Worm (Caenorhabditis elegans): ENCODE data around the gene epic-1.

epic-1 gene

ce11 chrIV:17437038-17437437 lies 34.7 kb downstream of the epic-1 start, which contains the start of gene C06A12.8 (continued):
- no peak for TF ChIP-seq madf-9 (GFP tag; conservative IDR thresholded peaks at IDR 0.05)
- TF ChIP-seq nhr-237 (tag; optimal IDR thresholded peaks at IDR 0.05): no peak
- no peak for TF ChIP-seq nhr-111 (GFP tag; optimal IDR thresholded peaks at IDR 0.05)
- no peak for TF ChIP-seq nhr-48 (tag; optimal IDR thresholded peaks at IDR 0.05)

ce11 chrIV:17436552-17436951 lies 35.2 kb downstream of the epic-1 start, which contains the start of gene gcy-27:
Gene gcy-27, minus strand, starts transcription at chrIV:17436652.
- no peak for TF ChIP-seq ztf-7 (tag; optimal IDR thresholded peaks at IDR 0.05)
- TF ChIP-seq duxl-1 (tag; optimal IDR thresholded peaks at IDR 0.05; ENCODE audit: poor library complexity): no peak
- no peak for TF ChIP-seq dve-1 (tag; optimal IDR thresholded peaks at IDR 0.05; ENCODE audit: insufficient read depth)

ce11 chrIV:17435228-17435627 lies 36.5 kb downstream of the epic-1 start:
- TF ChIP-seq unc-62 (GFP tag; optimal IDR thresholded peaks at IDR 0.05 in 1 of 2): peak in 1 of 2 experiments; percentile 54
- TF ChIP-seq unc-62 (tag; optimal IDR thresholded peaks at IDR 0.05): no peak
- TF ChIP-seq F49E8.2 (tag; optimal IDR thresholded peaks at IDR 0.05; ENCODE audit: borderline replicate concordance): no peak

- TF ChIP-seq madf-5 (GFP tag; IDR thresholded peaks at IDR 0.05) (no peak), pqm-1 (tag; optimal IDR thresholded peaks at IDR 0.05) (peak; percentile 73), daf-16 (GFP tag; optimal IDR thresholded peaks at IDR 0.05) (no peak), daf-16 (tag; optimal IDR thresholded peaks at IDR 0.05) (peak; percentile 53), nhr-28 (tag; optimal IDR thresholded peaks at IDR 0.05) (peak; percentile 72), unc-62 (GFP tag; optimal IDR thresholded peaks at IDR 0.05 in 1 of 2) (peak in 1 of 2 experiments; percentile 93), unc-62 (tag; optimal IDR thresholded peaks at IDR 0.05) (no peak), dve-1 (tag; optimal IDR thresholded peaks at IDR 0.05; ENCODE audit: insufficient read depth) (peak; percentile 39)
Observed at ce11 chrIV:17432223-17432826, 39.4 kb downstream of the epic-1 start.

ce11 chrIV:17431287-17431686 lies 40.4 kb downstream of the epic-1 start, which contains the start of gene lact-6:
Gene lact-6, minus strand, starts transcription at chrIV:17431387.
- TF ChIP-seq lir-3 (tag; optimal IDR thresholded peaks at IDR 0.05) (no peak), ztf-7 (tag; optimal IDR thresholded peaks at IDR 0.05) (no peak), vab-7 (GFP tag; IDR thresholded peaks at IDR 0.05) (no peak), F44E2.7 (GFP tag; IDR thresholded peaks at IDR 0.05) (no peak), ztf-11 (tag; optimal IDR thresholded peaks at IDR 0.05) (no peak), dmd-6 (GFP tag; IDR thresholded peaks at IDR 0.05) (no peak), spr-3 (GFP tag; optimal IDR thresholded peaks at IDR 0.05) (no peak), ces-1 (GFP tag; optimal IDR thresholded peaks at IDR 0.05) (no peak), spr-1 (tag; optimal IDR thresholded peaks at IDR 0.05) (no peak), unc-39 (tag; optimal IDR thresholded peaks at IDR 0.05) (no peak), fos-1 (tag; optimal IDR thresholded peaks at IDR 0.05) (no peak), lin-13 (GFP tag; optimal IDR thresholded peaks at IDR 0.05) (no peak), lin-15B (tag; optimal IDR thresholded peaks at IDR 0.05) (no peak), fkh-10 (GFP tag; optimal IDR thresholded peaks at IDR 0.05) (no peak), hif-1 (tag; optimal IDR thresholded peaks at IDR 0.05) (no peak), tag-97 (GFP tag; IDR thresholded peaks at IDR 0.05) (no peak), nhr-77 (tag; optimal IDR thresholded peaks at IDR 0.05) (no peak), zfp-2 (tag; optimal IDR thresholded peaks at IDR 0.05) (no peak), F49E8.2 (tag; optimal IDR thresholded peaks at IDR 0.05; ENCODE audit: borderline replicate concordance) (no peak), tra-1 (GFP tag; IDR thresholded peaks at IDR 0.05) (no peak)

Measured in whole organism, L4 larva.